Fruit fly (Drosophila melanogaster) whole organism, embryonic: Measurements from ENCODE around the gene NimB4.
A peak's percentile ranks its signal among the peaks of the same experiment; 100 is the strongest.

Experiments
- CG10147 ChIP-seq: fragments of 200-800 bp; sonication (Bioruptor generic); optimal IDR thresholded peaks from 2 replicates; lab custom pipeline; 2019; ENCODE audit warnings: missing biosample characterization, mild to moderate bottlenecking, missing genetic modification characterization, moderate library complexity
- CG10274 ChIP-seq: fragments of 200-800 bp; sonication (Bioruptor generic); optimal IDR thresholded peaks from 3 replicates; lab custom pipeline; 2017; ENCODE audit warnings: missing biosample characterization, mild to moderate bottlenecking, missing genetic modification characterization
- CG11093 ChIP-seq: fragments of 200-800 bp; sonication (Bioruptor generic); IDR thresholded peaks from 3 replicates; pipeline ENCODE4 v1.3.6; 2022; ENCODE audit warnings: missing biosample characterization, missing genetic modification characterization
- CG11247 ChIP-seq: fragments of 200-800 bp; sonication (Bioruptor generic); IDR thresholded peaks from 2 replicates; pipeline ENCODE4 v1.3.6; 2022; ENCODE audit warnings: missing biosample characterization, missing genetic modification characterization
- CG11456 ChIP-seq: fragments of 200-800 bp; sonication (Bioruptor generic); IDR thresholded peaks from 3 replicates; pipeline ENCODE4 v1.3.6; 2022; ENCODE audit warnings: missing biosample characterization, missing genetic modification characterization
- CG11695 ChIP-seq: fragments of 200-800 bp; sonication (Bioruptor generic); IDR thresholded peaks from 3 replicates; pipeline ENCODE4 v1.3.6; 2022; ENCODE audit warnings: missing biosample characterization, missing genetic modification characterization
- CG11723 ChIP-seq: fragments of 200-800 bp; sonication (Bioruptor generic); optimal IDR thresholded peaks from 2 replicates; lab custom pipeline; 2017; ENCODE audit warnings: missing biosample characterization, mild to moderate bottlenecking, missing genetic modification characterization
- CG12236 ChIP-seq: fragments of 200-800 bp; sonication (Bioruptor generic); optimal IDR thresholded peaks from 2 replicates; lab custom pipeline; 2016; ENCODE audit warnings: missing biosample characterization, missing genetic modification characterization
- CG15269 ChIP-seq: fragments of 200-800 bp; sonication (Bioruptor generic); optimal IDR thresholded peaks from 2 replicates; lab custom pipeline; 2018; ENCODE audit warnings: missing biosample characterization, mild to moderate bottlenecking, missing genetic modification characterization, moderate library complexity
- CG16779 ChIP-seq: fragments of 200-800 bp; sonication (Bioruptor generic); IDR thresholded peaks from 2 replicates; pipeline ENCODE4 v1.3.6; 2022; ENCODE audit warnings: missing biosample characterization, missing genetic modification characterization
- CG17568 ChIP-seq: fragments of 200-800 bp; sonication (Bioruptor generic); optimal IDR thresholded peaks from 2 replicates; lab custom pipeline; 2018; ENCODE audit warnings: missing biosample characterization, mild to moderate bottlenecking, missing genetic modification characterization, moderate library complexity
- CG17829 ChIP-seq: fragments of 200-800 bp; optimal IDR thresholded peaks from 2 replicates; lab custom pipeline; 2019; ENCODE audit warnings: missing biosample characterization, mild to moderate bottlenecking, missing genetic modification characterization, moderate library complexity
- CG2120 ChIP-seq: fragments of 200-800 bp; sonication (Bioruptor generic); optimal IDR thresholded peaks from 3 replicates; lab custom pipeline; 2016; ENCODE audit warnings: missing biosample characterization, missing genetic modification characterization
- CG3407 ChIP-seq: fragments of 200-800 bp; sonication (Bioruptor generic); optimal IDR thresholded peaks from 2 replicates; lab custom pipeline; 2018; ENCODE audit warnings: missing biosample characterization, mild to moderate bottlenecking, missing genetic modification characterization
- CG34422 ChIP-seq: fragments of 200-800 bp; sonication (Bioruptor generic); IDR thresholded peaks from 3 replicates; pipeline ENCODE4 v1.3.6; 2022; ENCODE audit warnings: missing biosample characterization, missing genetic modification characterization
- CG3995 ChIP-seq: fragments of 200-800 bp; sonication (Bioruptor generic); optimal IDR thresholded peaks from 3 replicates; lab custom pipeline; 2016; ENCODE audit warnings: missing biosample characterization, missing genetic modification characterization
- CG43689 ChIP-seq: fragments of 200-800 bp; sonication (Bioruptor generic); IDR thresholded peaks from 2 replicates; pipeline ENCODE4 v1.3.6; 2022; ENCODE audit warnings: missing biosample characterization, missing genetic modification characterization
- CG4424 ChIP-seq: fragments of 200-800 bp; sonication (Bioruptor generic); optimal IDR thresholded peaks from 3 replicates; lab custom pipeline; 2016; ENCODE audit warnings: missing biosample characterization, missing genetic modification characterization
- CG6765 ChIP-seq: fragments of 200-800 bp; sonication (Bioruptor generic); optimal IDR thresholded peaks from 3 replicates; lab custom pipeline; 2017; ENCODE audit warnings: missing biosample characterization, mild to moderate bottlenecking, missing genetic modification characterization
- CG6813 ChIP-seq: fragments of 200-800 bp; sonication (Bioruptor generic); optimal IDR thresholded peaks from 2 replicates; lab custom pipeline; 2017; ENCODE audit warnings: missing biosample characterization, missing genetic modification characterization, mild to moderate bottlenecking, moderate library complexity, missing genetic modification reagents
- CG6854 ChIP-seq: fragments of 200-800 bp; sonication (Bioruptor generic); optimal IDR thresholded peaks from 3 replicates; lab custom pipeline; 2017; ENCODE audit warnings: missing biosample characterization, mild to moderate bottlenecking, missing genetic modification characterization
- CG8089 ChIP-seq: fragments of 200-800 bp; sonication (Bioruptor generic); optimal IDR thresholded peaks from 3 replicates; lab custom pipeline; 2016; ENCODE audit warnings: missing biosample characterization, missing genetic modification characterization
- D19A ChIP-seq: fragments of 200-800 bp; optimal IDR thresholded peaks from 3 replicates; lab custom pipeline; 2019; ENCODE audit warnings: missing biosample characterization, mild to moderate bottlenecking, missing genetic modification characterization, moderate library complexity
- D19B ChIP-seq: fragments of 200-800 bp; sonication (Bioruptor generic); optimal IDR thresholded peaks from 2 replicates; lab custom pipeline; 2017; ENCODE audit warnings: missing biosample characterization, mild to moderate bottlenecking, missing genetic modification characterization
- Nf-YB ChIP-seq: fragments of 200-800 bp; sonication (Bioruptor generic); optimal IDR thresholded peaks from 3 replicates; lab custom pipeline; 2019; ENCODE audit warnings: missing biosample characterization, mild to moderate bottlenecking, missing genetic modification characterization, moderate library complexity
- Oaz ChIP-seq: fragments of 200-800 bp; sonication (Bioruptor generic); IDR thresholded peaks from 2 replicates; pipeline ENCODE4 v1.3.6; 2022; ENCODE audit warnings: missing biosample characterization, missing genetic modification characterization
- Rx ChIP-seq: fragments of 200-800 bp; sonication (Bioruptor generic); IDR thresholded peaks from 2 replicates; pipeline ENCODE4 v1.3.6; 2022; ENCODE audit warnings: missing biosample characterization, missing genetic modification characterization
- Xrp1 ChIP-seq: fragments of 200-800 bp; sonication (Bioruptor generic); IDR thresholded peaks from 2 replicates; pipeline ENCODE4 v1.3.6; 2022; ENCODE audit warnings: missing biosample characterization, missing genetic modification characterization
- ac ChIP-seq: fragments of 200-800 bp; sonication (Bioruptor generic); optimal IDR thresholded peaks from 3 replicates; lab custom pipeline; 2017; ENCODE audit warnings: missing biosample characterization, mild to moderate bottlenecking, missing genetic modification characterization
- az2 ChIP-seq: fragments of 200-800 bp; sonication (Bioruptor generic); optimal IDR thresholded peaks from 3 replicates; lab custom pipeline; 2016; ENCODE audit warnings: missing biosample characterization, missing genetic modification characterization
- bigmax ChIP-seq: fragments of 200-800 bp; sonication (Bioruptor generic); optimal IDR thresholded peaks from 2 replicates; lab custom pipeline; 2018; ENCODE audit warnings: missing biosample characterization, mild to moderate bottlenecking, missing genetic modification characterization
- chif ChIP-seq, 2 experiments: fragments of 200-800 bp; sonication (Bioruptor generic); optimal IDR thresholded peaks; 3 replicates each; lab custom pipeline; 2016; ENCODE audit warnings: missing biosample characterization in 2 of 2, missing genetic modification characterization in 2 of 2
- chinmo ChIP-seq: fragments of 200-800 bp; sonication (Bioruptor generic); IDR thresholded peaks from 4 replicates; pipeline ENCODE4 v1.3.6; 2022; ENCODE audit warnings: missing biosample characterization, missing genetic modification characterization; ENCODE audit not compliant: partially characterized antibody
- corto ChIP-seq: fragments of 200-800 bp; sonication (Bioruptor generic); optimal IDR thresholded peaks from 2 replicates; lab custom pipeline; 2016; ENCODE audit warnings: missing biosample characterization, mild to moderate bottlenecking, missing genetic modification characterization, moderate library complexity
- dm ChIP-seq: fragments of 200-800 bp; sonication (Bioruptor generic); optimal IDR thresholded peaks from 3 replicates; lab custom pipeline; 2016; ENCODE audit warnings: missing biosample characterization, missing genetic modification characterization
- dpn ChIP-seq, 2 experiments: fragments of 200-800 bp; sonication (Bioruptor generic); optimal IDR thresholded peaks; 3 replicates each; lab custom pipeline; 2016; ENCODE audit warnings: missing biosample characterization in 2 of 2, missing genetic modification characterization in 2 of 2
- fd3F ChIP-seq: fragments of 200-800 bp; sonication (Bioruptor generic); optimal IDR thresholded peaks from 2 replicates; lab custom pipeline; 2018; ENCODE audit warnings: missing biosample characterization, mild to moderate bottlenecking, missing genetic modification characterization, moderate library complexity
- jigr1 ChIP-seq: fragments of 200-800 bp; sonication (Bioruptor generic); IDR thresholded peaks from 3 replicates; pipeline ENCODE4 v1.3.6; 2022; ENCODE audit warnings: missing biosample characterization, missing genetic modification characterization
- maf-S ChIP-seq: fragments of 200-800 bp; sonication (Bioruptor generic); optimal IDR thresholded peaks from 2 replicates; lab custom pipeline; 2016; ENCODE audit warnings: missing biosample characterization, missing genetic modification characterization
- peb ChIP-seq: fragments of 200-800 bp; sonication (Bioruptor generic); IDR thresholded peaks from 2 replicates; pipeline ENCODE4 v1.3.6; 2022; ENCODE audit warnings: missing biosample characterization, missing genetic modification characterization
- pfk ChIP-seq: fragments of 200-800 bp; sonication (Bioruptor generic); optimal IDR thresholded peaks from 2 replicates; lab custom pipeline; 2018; ENCODE audit warnings: missing biosample characterization, mild to moderate bottlenecking, missing genetic modification characterization, moderate library complexity
- pum ChIP-seq: fragments of 200-800 bp; sonication (Bioruptor generic); optimal IDR thresholded peaks from 2 replicates; lab custom pipeline; 2016; ENCODE audit warnings: missing biosample characterization, missing genetic modification characterization
- repo ChIP-seq: fragments of 200-800 bp; sonication (Bioruptor generic); optimal IDR thresholded peaks from 2 replicates; lab custom pipeline; 2016; ENCODE audit warnings: missing biosample characterization, missing genetic modification characterization
- ro ChIP-seq: fragments of 200-800 bp; sonication (Bioruptor generic); IDR thresholded peaks from 2 replicates; pipeline ENCODE4 v1.3.6; 2022; ENCODE audit warnings: missing biosample characterization, missing genetic modification characterization
- sens ChIP-seq: fragments of 200-800 bp; sonication (Bioruptor generic); peaks from one replicate; lab custom pipeline; 2016; ENCODE audit warnings: missing biosample characterization, missing genetic modification characterization
- sna ChIP-seq: fragments of 200-800 bp; sonication (Bioruptor generic); IDR thresholded peaks from 2 replicates; pipeline ENCODE4 v1.3.6; 2022; ENCODE audit warnings: missing biosample characterization, missing genetic modification characterization; ENCODE audit not compliant: partially characterized antibody
- sug ChIP-seq: fragments of 200-800 bp; optimal IDR thresholded peaks from 2 replicates; lab custom pipeline; 2019; ENCODE audit warnings: missing biosample characterization, mild to moderate bottlenecking, missing genetic modification characterization, moderate library complexity
- trh ChIP-seq: fragments of 200-800 bp; sonication (Bioruptor generic); optimal IDR thresholded peaks from 2 replicates; lab custom pipeline; 2016; ENCODE audit warnings: missing biosample characterization, missing genetic modification characterization
- unc-4 ChIP-seq: fragments of 200-800 bp; sonication (Bioruptor generic); IDR thresholded peaks from 2 replicates; pipeline ENCODE4 v1.3.6; 2022; ENCODE audit warnings: missing biosample characterization, missing genetic modification characterization; ENCODE audit not compliant: partially characterized antibody
- usp ChIP-seq: fragments of >200 bp; optimal IDR thresholded peaks from 2 replicates; lab custom pipeline; 2017; ENCODE audit warnings: missing biosample characterization, missing genetic modification characterization

The NimB4 gene

DNA sequence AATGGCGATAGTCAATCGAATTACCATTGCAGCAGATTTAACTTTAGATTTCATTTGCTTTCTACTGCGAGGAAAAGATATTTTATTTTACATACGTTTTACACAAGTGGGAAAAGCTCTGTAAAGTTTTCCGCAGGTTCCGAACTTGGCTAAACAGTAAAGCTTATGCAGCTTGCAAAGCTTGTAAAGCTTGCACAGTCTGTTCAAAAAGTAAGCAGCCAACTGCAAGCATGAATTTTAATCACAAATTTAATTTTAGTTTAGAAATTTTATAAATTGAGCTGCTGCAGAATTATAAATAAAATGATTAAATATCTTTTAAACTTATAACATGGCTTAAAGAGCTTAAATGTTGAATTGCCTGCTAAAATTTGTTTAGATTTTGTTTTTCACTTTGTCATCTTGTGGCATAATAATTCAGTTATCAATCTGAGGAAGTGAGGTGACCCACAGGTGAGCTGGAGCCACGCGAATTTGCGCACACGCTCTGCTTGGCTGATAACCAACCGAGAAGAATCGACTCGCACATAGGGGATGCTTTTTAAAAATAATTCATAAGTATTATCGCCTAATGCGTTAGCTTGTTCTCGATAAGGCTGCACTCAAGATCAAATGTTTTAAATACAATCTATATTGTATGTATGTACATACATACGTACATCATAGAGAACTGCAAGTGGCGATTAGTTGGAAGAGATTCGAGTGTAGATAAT is 42.0 kb upstream of the NimB4 start (continued):
- TF ChIP-seq CG11093 (GFP tag; lab: Robert Waterston, UW), result no peak
- no peak for TF ChIP-seq CG8089 (GFP tag; lab: Kevin White, UChicago)
- TF ChIP-seq ac (GFP tag; lab: Kevin White, UChicago), result no peak
- no peak for TF ChIP-seq jigr1 (GFP tag; lab: Robert Waterston, UW)
- TF ChIP-seq usp (GFP tag; lab: Kevin White, UChicago), result no peak
- TF ChIP-seq CG10147 (GFP tag; lab: Kevin White, UChicago), result peak; percentile 8
- TF ChIP-seq trh (GFP tag; lab: Kevin White, UChicago), result no peak
- TF ChIP-seq ro (GFP tag; lab: Robert Waterston, UW), result no peak
- no peak for TF ChIP-seq CG34422 (GFP tag; lab: Robert Waterston, UW)
- TF ChIP-seq Nf-YB (GFP tag; lab: Kevin White, UChicago), result no peak
- no peak for TF ChIP-seq sna
- TF ChIP-seq CG3407 (GFP tag; lab: Kevin White, UChicago), result no peak
- no peak for TF ChIP-seq pum (GFP tag; lab: Kevin White, UChicago)
- TF ChIP-seq chif (GFP tag; optimal IDR thresholded peaks at IDR 0.05; lab: Kevin White, UChicago), result no peak
- TF ChIP-seq CG17568 (GFP tag; lab: Kevin White, UChicago), result no peak
- TF ChIP-seq CG11695 (GFP tag; lab: Robert Waterston, UW), result peak; percentile 50; the same call in 1 of the 3 replicates
- TF ChIP-seq CG15269 (tag; lab: Kevin White, UChicago), result peak; percentile 59
- TF ChIP-seq CG6765 (GFP tag; lab: Kevin White, UChicago), result no peak
- peak; percentile 37 for TF ChIP-seq CG2120 (GFP tag; lab: Kevin White, UChicago)
- TF ChIP-seq CG6813, result no peak
- TF ChIP-seq sug (tag; lab: Kevin White, UChicago), result peak; percentile 41
- peak; percentile 72 for TF ChIP-seq Xrp1 (GFP tag; lab: Robert Waterston, UW)
- no peak for TF ChIP-seq unc-4 (GFP tag; lab: Robert Waterston, UW)
- no peak for TF ChIP-seq chinmo (GFP tag; lab: Robert Waterston, UW)
- TF ChIP-seq CG11247 (GFP tag; lab: Robert Waterston, UW), result peak; percentile 31; the same call in 1 of the 2 replicates
- TF ChIP-seq sens (GFP tag; lab: Kevin White, UChicago), result peak; percentile 7
- no peak for TF ChIP-seq pfk
- 0 out of 2 replicates have a peak, but pooled peaks have one; percentile 7 for TF ChIP-seq Rx (GFP tag; lab: Robert Waterston, UW)
- no peak for TF ChIP-seq corto (GFP tag; lab: Kevin White, UChicago)
- TF ChIP-seq CG43689 (GFP tag; lab: Robert Waterston, UW), result peak; percentile 17; the same call in 1 of the 2 replicates
- TF ChIP-seq CG17829, result no peak
- TF ChIP-seq D19A (tag; lab: Kevin White, UChicago), result peak; percentile 40
- peak; percentile 30 for TF ChIP-seq az2 (GFP tag; lab: Kevin White, UChicago)
- no peak for TF ChIP-seq CG16779 (GFP tag; lab: Robert Waterston, UW)
- peak; percentile 5 to 15 for TF ChIP-seq dpn (GFP tag; optimal IDR thresholded peaks at IDR 0.05; lab: Kevin White, UChicago)
- TF ChIP-seq CG4424 (GFP tag; lab: Kevin White, UChicago), result peak; percentile 40
- no peak for TF ChIP-seq repo (GFP tag; lab: Kevin White, UChicago)
- TF ChIP-seq CG6854, result peak; percentile 34
- no peak for TF ChIP-seq bigmax (GFP tag; lab: Kevin White, UChicago)
- TF ChIP-seq fd3F (GFP tag; lab: Kevin White, UChicago), result no peak
- no peak for TF ChIP-seq dm (GFP tag; lab: Kevin White, UChicago)
- no peak for TF ChIP-seq CG3995 (GFP tag; lab: Kevin White, UChicago)
- TF ChIP-seq CG11723 (GFP tag; lab: Kevin White, UChicago), result no peak
- TF ChIP-seq CG11456, result peak; percentile 83
- no peak for TF ChIP-seq CG12236 (GFP tag; lab: Kevin White, UChicago)
- TF ChIP-seq Oaz (GFP tag; lab: Robert Waterston, UW), result 0 out of 2 replicates have a peak, but pooled peaks have one; percentile 10
- TF ChIP-seq D19B (GFP tag; lab: Kevin White, UChicago), result no peak
- TF ChIP-seq CG10274 (GFP tag; lab: Kevin White, UChicago), result no peak
- no peak for TF ChIP-seq peb (GFP tag; lab: Robert Waterston, UW)
- TF ChIP-seq maf-S, result no peak
